Worm (Caenorhabditis elegans) whole organism, mixed stage, embryonic: ENCODE results near the gene fbxb-41.

Experiments used
- blmp-1 ChIP-seq: fragments of 150-350 bp; optimal IDR thresholded peaks from 2 replicates; lab custom pipeline; 2014; ENCODE audit warnings: missing biosample characterization, missing genetic modification characterization
- lsy-2 ChIP-seq: fragments of 150-350 bp; optimal IDR thresholded peaks from 2 replicates; lab custom pipeline; 2014; ENCODE audit warnings: missing biosample characterization, missing genetic modification characterization
- pha-4 ChIP-seq: fragments of 150-350 bp; optimal IDR thresholded peaks from 2 replicates; lab custom pipeline; 2018; ENCODE audit warnings: missing biosample characterization, missing genetic modification reagents, missing genetic modification characterization
- snpc-4 ChIP-seq: fragments of 150-350 bp; optimal IDR thresholded peaks from 2 replicates; lab custom pipeline; 2014; ENCODE audit warnings: missing biosample characterization, missing genetic modification characterization
- unc-39 ChIP-seq: fragments of 150-350 bp; optimal IDR thresholded peaks from 2 replicates; lab custom pipeline; 2014; ENCODE audit warnings: missing biosample characterization, missing genetic modification characterization
- unc-62 ChIP-seq: fragments of 150-350 bp; optimal IDR thresholded peaks from 2 replicates; lab custom pipeline; 2014; ENCODE audit warnings: missing biosample characterization, missing genetic modification reagents, missing genetic modification characterization

DNA sequence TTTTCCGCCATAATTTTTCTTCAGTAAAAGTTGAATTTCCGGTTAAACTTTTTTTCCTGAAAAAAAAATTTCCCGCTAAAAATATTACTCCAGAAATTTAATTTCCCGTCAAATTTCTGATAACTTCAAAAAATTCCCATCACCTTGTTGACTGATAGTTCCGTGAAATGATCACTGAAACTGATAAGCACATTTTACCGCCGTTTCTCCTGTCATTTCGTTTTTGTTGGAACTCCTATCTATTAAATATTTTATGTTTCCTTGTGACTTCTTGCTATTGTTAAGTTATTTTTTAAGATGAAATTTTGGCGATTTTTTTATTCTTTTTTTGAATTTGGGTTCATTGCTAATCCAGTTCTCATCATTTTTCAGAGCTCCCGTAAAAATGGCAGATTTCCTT is 13.5 kb downstream of the fbxb-41 start, which contains the start of gene math-34:
- TF ChIP-seq unc-62 (GFP tag; lab: Kevin White, UChicago): no peak
- TF ChIP-seq unc-39 (tag; lab: Kevin White, UChicago): no peak
- no peak for TF ChIP-seq snpc-4
- no peak for TF ChIP-seq blmp-1 (tag; lab: Kevin White, UChicago)
- TF ChIP-seq pha-4 (tag; lab: Kevin White, UChicago): no peak
- no peak for TF ChIP-seq lsy-2 (tag; lab: Kevin White, UChicago)
